Worm (Caenorhabditis elegans): ENCODE measurements around the gene srab-18.

ce11 chrV:9833900-9834299 lies 37.3 kb downstream of the srab-18 start, which contains the start of gene sru-40:
- no peak for TF ChIP-seq pha-4 (tag; optimal IDR thresholded peaks at IDR 0.05)
- no peak for TF ChIP-seq pax-1 (tag; optimal IDR thresholded peaks at IDR 0.05)
- no peak for TF ChIP-seq ceh-6 (GFP tag; optimal IDR thresholded peaks at IDR 0.05)
- no peak for TF ChIP-seq hlh-15 (tag; optimal IDR thresholded peaks at IDR 0.05)
- TF ChIP-seq Y22D7AL.16 (tag; optimal IDR thresholded peaks at IDR 0.05) = no peak
- no peak for TF ChIP-seq dmd-4 (tag; optimal IDR thresholded peaks at IDR 0.05; ENCODE audit: borderline replicate concordance)
- TF ChIP-seq ceh-34 (tag; optimal IDR thresholded peaks at IDR 0.05) = no peak
- no peak for TF ChIP-seq tbx-2 (tag; optimal IDR thresholded peaks at IDR 0.05)
- no peak for TF ChIP-seq hlh-8 (tag; optimal IDR thresholded peaks at IDR 0.05)
- no peak for TF ChIP-seq ztf-16 (tag; optimal IDR thresholded peaks at IDR 0.05)
- no peak for TF ChIP-seq pat-9 (tag; optimal IDR thresholded peaks at IDR 0.05)
- TF ChIP-seq fkh-10 (GFP tag; optimal IDR thresholded peaks at IDR 0.05) = no peak
- no peak for TF ChIP-seq unc-55 (GFP tag; optimal IDR thresholded peaks at IDR 0.05)

Measured in whole organism, late embryonic.